Worm (Caenorhabditis elegans): Measurements from ENCODE around the gene C18D11.7.

The C18D11.7 gene

DNA sequence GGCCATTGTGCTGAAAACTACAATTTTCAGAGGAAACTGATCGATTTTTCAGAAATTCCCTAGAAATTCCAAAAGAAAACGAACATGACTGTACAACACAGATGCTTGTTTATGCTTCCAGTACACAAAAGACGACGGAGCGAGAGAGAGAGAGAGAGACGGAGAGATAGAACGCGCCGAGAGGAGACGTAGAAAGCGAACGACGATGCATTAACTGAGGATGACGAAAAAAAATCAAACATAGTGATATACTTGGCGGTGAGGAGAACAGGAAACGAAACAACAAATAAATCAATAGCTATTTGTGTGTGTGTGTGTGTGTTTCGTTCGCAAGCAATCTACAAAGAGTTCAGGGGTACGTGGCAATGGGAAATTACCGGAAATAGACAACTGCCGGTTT lies 28.2 kb upstream of the C18D11.7 start:
- TF ChIP-seq ztf-23 (GFP tag; IDR thresholded peaks at IDR 0.05) (no peak), klf-2 (GFP tag; conservative IDR thresholded peaks at IDR 0.05) (no peak), cog-1 (tag; optimal IDR thresholded peaks at IDR 0.05) (no peak), ztf-29 (GFP tag; IDR thresholded peaks at IDR 0.05) (no peak), tab-1 (GFP tag; IDR thresholded peaks at IDR 0.05) (no peak), flt-1 (GFP tag; IDR thresholded peaks at IDR 0.05) (no peak), ref-1 (GFP tag; conservative IDR thresholded peaks at IDR 0.05) (no peak), med-1 (GFP tag; optimal IDR thresholded peaks at IDR 0.05; ENCODE audit: insufficient read depth) (no peak), T22C8.4 (GFP tag; IDR thresholded peaks at IDR 0.05) (no peak)

- TF ChIP-seq tab-1 (GFP tag; IDR thresholded peaks at IDR 0.05), result 0 out of 2 replicates have a peak, but pooled peaks have one; percentile 17
- TF ChIP-seq ztf-23 (GFP tag; IDR thresholded peaks at IDR 0.05), result no peak
These were observed 27.6 kb upstream of the C18D11.7 start for ce11 chrIII:11834168-11834567.

- no peak for TF ChIP-seq cog-1 (tag; optimal IDR thresholded peaks at IDR 0.05)
These were observed 26.9 kb upstream of the C18D11.7 start for ce11 chrIII:11833449-11833848.

ce11 chrIII:11830522-11831489 lies 24.2 kb upstream of the C18D11.7 start:
- no peak for TF ChIP-seq ztf-23 (GFP tag; IDR thresholded peaks at IDR 0.05)
- TF ChIP-seq T22C8.4 (GFP tag; IDR thresholded peaks at IDR 0.05), result 0 out of 2 replicates have a peak, but pooled peaks have one; percentile 9
- TF ChIP-seq cog-1 (tag; optimal IDR thresholded peaks at IDR 0.05), result no peak

- peak; percentile 16; the same call in 1 of the 2 replicates for TF ChIP-seq ztf-23 (GFP tag; IDR thresholded peaks at IDR 0.05)
- no peak for TF ChIP-seq med-1 (GFP tag; optimal IDR thresholded peaks at IDR 0.05; ENCODE audit: insufficient read depth)
These were observed 23.1 kb upstream of the C18D11.7 start for ce11 chrIII:11829585-11830195.

ce11 chrIII:11829062-11829461 lies 22.5 kb upstream of the C18D11.7 start:
- no peak for TF ChIP-seq tab-1 (GFP tag; IDR thresholded peaks at IDR 0.05)
- TF ChIP-seq ztf-29 (GFP tag; IDR thresholded peaks at IDR 0.05), result no peak
- TF ChIP-seq cog-1 (tag; optimal IDR thresholded peaks at IDR 0.05), result no peak
- TF ChIP-seq ztf-23 (GFP tag; IDR thresholded peaks at IDR 0.05), result no peak
- TF ChIP-seq T22C8.4 (GFP tag; IDR thresholded peaks at IDR 0.05), result no peak

DNA sequence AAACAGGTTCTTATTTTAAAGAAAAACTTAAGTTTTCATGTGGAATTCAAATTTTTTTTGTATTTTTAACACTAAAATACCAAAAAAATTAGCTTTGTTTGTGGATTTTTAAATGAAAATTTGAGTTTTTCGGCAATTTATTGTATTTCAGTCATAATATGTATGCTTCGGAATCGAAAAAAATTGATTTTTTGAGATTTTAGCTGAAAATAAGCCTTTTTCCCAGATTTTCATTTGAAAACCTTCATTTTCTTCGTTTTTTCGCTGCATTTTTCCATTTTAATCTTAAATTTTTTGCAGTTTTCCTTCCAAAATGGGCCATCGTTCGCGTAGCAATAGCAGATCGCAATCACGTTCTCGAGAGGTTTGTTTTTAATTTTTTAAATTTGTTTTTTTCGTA lies 19.5 kb upstream of the C18D11.7 start, which contains the start of gene rsp-8:
rsp-8 (plus strand) TSS at position 301 of the 400 bp plus-strand sequence.
- TF ChIP-seq med-1 (GFP tag; optimal IDR thresholded peaks at IDR 0.05; ENCODE audit: insufficient read depth), result no peak

DNA sequence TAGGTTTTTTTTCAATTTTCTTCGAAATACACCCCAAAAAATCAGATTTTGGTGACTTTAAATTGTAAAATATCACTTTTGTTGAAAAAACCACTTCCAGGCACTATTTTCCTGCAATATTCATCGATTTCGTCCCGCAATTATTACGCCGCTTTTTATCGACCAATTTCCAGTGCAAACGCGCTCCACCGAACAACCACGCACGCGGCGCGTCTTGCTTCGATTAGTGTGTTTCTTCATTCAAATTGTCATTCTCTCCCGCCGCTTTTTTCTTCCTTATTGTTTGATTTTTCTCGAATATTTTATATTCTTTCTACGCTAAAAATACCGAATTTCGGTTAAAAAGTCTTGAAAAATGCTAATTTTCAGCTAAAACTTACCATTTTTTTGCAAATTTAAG lies 19.1 kb upstream of the C18D11.7 start:
- no peak for TF ChIP-seq cog-1 (tag; optimal IDR thresholded peaks at IDR 0.05)
- no peak for TF ChIP-seq med-1 (GFP tag; optimal IDR thresholded peaks at IDR 0.05; ENCODE audit: insufficient read depth)
- no peak for TF ChIP-seq klf-2 (GFP tag; conservative IDR thresholded peaks at IDR 0.05)
- peak; percentile 74 for TF ChIP-seq flt-1 (GFP tag; IDR thresholded peaks at IDR 0.05)
- peak; percentile 86 for TF ChIP-seq T22C8.4 (GFP tag; IDR thresholded peaks at IDR 0.05)
- peak; percentile 64; the same call in 1 of the 2 replicates for TF ChIP-seq ztf-23 (GFP tag; IDR thresholded peaks at IDR 0.05)
- TF ChIP-seq tab-1 (GFP tag; IDR thresholded peaks at IDR 0.05), result peak; percentile 55; the same call in 1 of the 2 replicates
- no peak for TF ChIP-seq ref-1 (GFP tag; conservative IDR thresholded peaks at IDR 0.05)
- TF ChIP-seq ztf-29 (GFP tag; IDR thresholded peaks at IDR 0.05), result no peak

DNA sequence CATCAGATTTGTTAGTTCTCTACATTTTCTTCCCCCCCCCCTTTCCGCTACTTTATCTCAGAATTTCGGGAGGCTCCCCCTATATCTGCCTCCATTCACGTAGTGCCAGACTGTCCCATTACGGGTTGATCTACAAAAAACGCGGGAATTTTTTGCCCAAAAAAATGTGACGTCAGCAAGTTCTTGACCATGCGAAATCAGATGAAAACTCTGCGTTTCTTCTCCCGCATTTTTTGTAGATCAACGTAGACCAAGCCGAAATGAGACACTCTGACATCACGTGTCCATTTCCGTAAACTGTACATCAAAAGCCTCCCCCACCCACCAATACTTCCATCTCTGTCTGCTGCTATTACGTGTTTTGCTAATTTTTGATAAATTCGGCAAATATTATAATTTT lies 18.0 kb upstream of the C18D11.7 start:
- TF ChIP-seq T22C8.4 (GFP tag; IDR thresholded peaks at IDR 0.05) (no peak), ref-1 (GFP tag; conservative IDR thresholded peaks at IDR 0.05) (no peak), klf-2 (GFP tag; conservative IDR thresholded peaks at IDR 0.05) (no peak), ztf-23 (GFP tag; IDR thresholded peaks at IDR 0.05) (no peak), cog-1 (tag; optimal IDR thresholded peaks at IDR 0.05) (no peak), med-1 (GFP tag; optimal IDR thresholded peaks at IDR 0.05; ENCODE audit: insufficient read depth) (no peak), tab-1 (GFP tag; IDR thresholded peaks at IDR 0.05) (no peak), flt-1 (GFP tag; IDR thresholded peaks at IDR 0.05) (no peak), ztf-29 (GFP tag; IDR thresholded peaks at IDR 0.05) (no peak)

- TF ChIP-seq med-1 (GFP tag; optimal IDR thresholded peaks at IDR 0.05; ENCODE audit: insufficient read depth), result no peak
- no peak for TF ChIP-seq T22C8.4 (GFP tag; IDR thresholded peaks at IDR 0.05)
- TF ChIP-seq flt-1 (GFP tag; IDR thresholded peaks at IDR 0.05), result no peak
- TF ChIP-seq ztf-29 (GFP tag; IDR thresholded peaks at IDR 0.05), result no peak
- no peak for TF ChIP-seq klf-2 (GFP tag; conservative IDR thresholded peaks at IDR 0.05)
- TF ChIP-seq cog-1 (tag; optimal IDR thresholded peaks at IDR 0.05), result no peak
- TF ChIP-seq tab-1 (GFP tag; IDR thresholded peaks at IDR 0.05), result no peak
- TF ChIP-seq ref-1 (GFP tag; conservative IDR thresholded peaks at IDR 0.05), result no peak
- TF ChIP-seq ztf-23 (GFP tag; IDR thresholded peaks at IDR 0.05), result no peak
These were observed 17.5 kb upstream of the C18D11.7 start for ce11 chrIII:11824088-11824487.
